Fruit fly (Drosophila melanogaster): Measurements from ENCODE around the gene betaTub97EF.

The betaTub97EF gene

dm6 chr3R:27988189-27988588 lies at the start of gene betaTub97EF (continued):
- peak; percentile 59; the same call in 1 of the 3 replicates for TF ChIP-seq CG11456 (GFP tag; IDR thresholded peaks at IDR 0.05)
- no peak; the same call in 1 of the 2 replicates for TF ChIP-seq CG13287 (GFP tag; IDR thresholded peaks at IDR 0.05; ENCODE audit: partially characterized antibody)
- no peak for TF ChIP-seq CG8478 (optimal IDR thresholded peaks at IDR 0.05)
- TF ChIP-seq Bgb (GFP tag; IDR thresholded peaks at IDR 0.05; ENCODE audit: partially characterized antibody), result 0 out of 2 replicates have a peak, but pooled peaks have one; percentile 35
- TF ChIP-seq ap (GFP tag; IDR thresholded peaks at IDR 0.05), result no peak
- TF ChIP-seq emc (GFP tag; optimal IDR thresholded peaks at IDR 0.05), result no peak
- peak; percentile 5; the same call in 1 of the 2 replicates for TF ChIP-seq H2.0 (GFP tag; IDR thresholded peaks at IDR 0.05)
- TF ChIP-seq CG10366 (GFP tag; IDR thresholded peaks at IDR 0.05), result peak; percentile 30; the same call in 1 of the 2 replicates
- TF ChIP-seq dysf (GFP tag; IDR thresholded peaks at IDR 0.05), result peak; percentile 32; the same call in 2 of the 3 replicates
- no peak for TF ChIP-seq CG10565 (GFP tag; optimal IDR thresholded peaks at IDR 0.05)
- peak; percentile 36 for TF ChIP-seq mirr (GFP tag; optimal IDR thresholded peaks at IDR 0.05)
- TF ChIP-seq slbo (GFP tag; IDR thresholded peaks at IDR 0.05), result peak; percentile 77
- TF ChIP-seq Dp (GFP tag; optimal IDR thresholded peaks at IDR 0.05), result no peak
- TF ChIP-seq CG34422 (GFP tag; IDR thresholded peaks at IDR 0.05), result peak; percentile 52; the same call in 1 of the 3 replicates
- peak; percentile 68; the same call in 1 of the 4 replicates for TF ChIP-seq chinmo (GFP tag; IDR thresholded peaks at IDR 0.05; ENCODE audit: partially characterized antibody)
- peak; percentile 18; the same call in 1 of the 3 replicates for TF ChIP-seq gce (GFP tag; IDR thresholded peaks at IDR 0.05)
- no peak for TF ChIP-seq CG3281 (GFP tag; optimal IDR thresholded peaks at IDR 0.05)
- TF ChIP-seq CG6683 (GFP tag; optimal IDR thresholded peaks at IDR 0.05), result no peak
- no peak for TF ChIP-seq CG10979 (tag; optimal IDR thresholded peaks at IDR 0.05)
- TF ChIP-seq zfh1 (GFP tag; IDR thresholded peaks at IDR 0.05), result 0 out of 3 replicates have a peak, but pooled peaks have one; percentile 15
- no peak for TF ChIP-seq cas (GFP tag; IDR thresholded peaks at IDR 0.05)
- peak; percentile 6 for TF ChIP-seq CG1603 (tag; optimal IDR thresholded peaks at IDR 0.05)

dm6 chr3R:28026315-28026714 lies 38.1 kb upstream of the betaTub97EF start, which contains the start of gene trv:
trv (plus strand) TSS chr3R:28026615.
- TF ChIP-seq CG9797 (GFP tag; optimal IDR thresholded peaks at IDR 0.05) (no peak), Oaz (GFP tag; IDR thresholded peaks at IDR 0.05) (no peak), tap (tag; optimal IDR thresholded peaks at IDR 0.05) (no peak), CkIIα-i1 (GFP tag; IDR thresholded peaks at IDR 0.05) (no peak), CrebB (tag; optimal IDR thresholded peaks at IDR 0.05) (no peak), Doc3 (GFP tag; IDR thresholded peaks at IDR 0.05; ENCODE audit: partially characterized antibody) (no peak)

DNA sequence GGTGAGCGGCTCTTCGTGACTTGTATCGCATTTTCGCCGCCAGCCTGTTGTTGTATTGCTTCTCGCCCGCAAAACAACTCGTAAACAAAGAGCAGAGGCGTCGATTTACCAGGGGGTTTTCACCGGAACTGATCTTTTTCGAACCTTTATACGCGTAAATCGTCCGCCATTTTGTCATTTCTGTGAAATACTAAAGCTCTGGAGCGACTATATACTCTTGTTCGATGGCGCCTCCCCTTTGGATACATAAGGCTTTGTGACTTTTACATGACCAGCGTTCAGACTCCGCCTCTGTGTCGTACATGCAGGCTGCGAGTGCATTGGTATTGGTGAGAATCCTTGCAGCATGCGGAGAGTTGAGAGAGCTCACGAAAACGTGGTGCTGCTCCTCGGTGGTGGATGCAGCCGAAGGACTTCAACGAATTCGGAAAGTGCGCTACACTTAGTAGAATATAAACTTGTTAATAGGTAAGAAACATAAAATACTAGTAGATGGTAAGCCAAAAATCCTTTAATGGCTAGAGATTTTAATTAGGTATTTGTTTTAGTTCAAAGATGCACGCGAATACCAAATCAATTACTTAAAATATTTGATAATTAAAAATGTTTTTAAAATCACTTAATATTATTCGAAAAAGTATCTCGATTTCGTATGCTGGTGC lies 37.2 kb upstream of the betaTub97EF start:
- TF ChIP-seq Drgx (GFP tag; IDR thresholded peaks at IDR 0.05), result peak; percentile 31; the same call in 1 of the 2 replicates
- no peak for TF ChIP-seq Max (GFP tag; optimal IDR thresholded peaks at IDR 0.05)
- no peak for TF ChIP-seq slou (GFP tag; optimal IDR thresholded peaks at IDR 0.05)
- 0 out of 2 replicates have a peak, but pooled peaks have one; percentile 4 for TF ChIP-seq sisA (GFP tag; IDR thresholded peaks at IDR 0.05)

dm6 chr3R:28020582-28020981 lies 32.4 kb upstream of the betaTub97EF start:
- TF ChIP-seq lmd (GFP tag; IDR thresholded peaks at IDR 0.05) (peak; percentile 38; the same call in 1 of the 2 replicates), Chrac-16 (GFP tag; optimal IDR thresholded peaks at IDR 0.05) (no peak), CG3838 (GFP tag; optimal IDR thresholded peaks at IDR 0.05) (no peak), CG13894 (tag; optimal IDR thresholded peaks at IDR 0.05) (peak; percentile 4), Kr (GFP tag; optimal IDR thresholded peaks at IDR 0.05) (no peak), CG2678 (tag; optimal IDR thresholded peaks at IDR 0.05) (peak; percentile 57), cas (GFP tag; IDR thresholded peaks at IDR 0.05) (no peak), CG9215 (GFP tag; IDR thresholded peaks at IDR 0.05) (no peak), CG3281 (GFP tag; optimal IDR thresholded peaks at IDR 0.05) (peak; percentile 34), caup (GFP tag; optimal IDR thresholded peaks at IDR 0.05; ENCODE audit: severe bottlenecking) (peak; percentile 27), CG13424 (tag; optimal IDR thresholded peaks at IDR 0.05) (no peak), sens (GFP tag) (peak; percentile 10), prd (optimal IDR thresholded peaks at IDR 0.05) (no peak), prd (GFP tag; IDR thresholded peaks at IDR 0.05) (0 out of 3 replicates have a peak, but pooled peaks have one; percentile 26), CG10462 (GFP tag; optimal IDR thresholded peaks at IDR 0.05) (no peak), slbo (GFP tag; IDR thresholded peaks at IDR 0.05) (peak; percentile 31; the same call in 1 of the 2 replicates), Ssrp (tag; optimal IDR thresholded peaks at IDR 0.05) (no peak)
